Fruit fly (Drosophila melanogaster) S2 (cell line): ENCODE results near the gene CG3513.

ENCODE experiments used
- CG8478 ChIP-seq: fragments of >200 bp; optimal IDR thresholded peaks from 2 replicates; lab custom pipeline; 2018
- CTCF ChIP-seq, 2 experiments: fragments of >200 bp; optimal IDR thresholded peaks; 2 replicates each; lab custom pipeline; 2018

dm6 chr2L:3647521-3648172, 45.3 kb downstream of the CG3513 start:
- TF ChIP-seq CG8478 (lab: Kevin White, UChicago) (no peak), CTCF (optimal IDR thresholded peaks at IDR 0.05; lab: Kevin White, UChicago) (no peak)
